Fruit fly (Drosophila melanogaster) whole organism, embryonic: ENCODE results near the gene Gk2.

Experiments used
- Abd-B ChIP-seq: fragments of 200-800 bp; sonication (Bioruptor generic); optimal IDR thresholded peaks from 2 replicates; lab custom pipeline; 2018; ENCODE audit warnings: missing biosample characterization, mild to moderate bottlenecking, missing genetic modification characterization, moderate library complexity
- Ada2b ChIP-seq: fragments of 200-800 bp; sonication (Bioruptor generic); IDR thresholded peaks from 2 replicates; pipeline ENCODE4 v1.3.6; 2022; ENCODE audit warnings: missing biosample characterization, missing genetic modification characterization
- Antp ChIP-seq: fragments of 200-800 bp; sonication (Bioruptor generic); optimal IDR thresholded peaks from 3 replicates; lab custom pipeline; 2016; ENCODE audit warnings: missing biosample characterization, missing genetic modification characterization
- B-H1 ChIP-seq: fragments of 200-800 bp; sonication (Bioruptor generic); IDR thresholded peaks from 3 replicates; pipeline ENCODE4 v1.3.6; 2022; ENCODE audit warnings: missing biosample characterization, missing genetic modification characterization
- BtbVII ChIP-seq: fragments of 200-800 bp; sonication (Bioruptor generic); optimal IDR thresholded peaks from 3 replicates; lab custom pipeline; 2017; ENCODE audit warnings: missing biosample characterization, mild to moderate bottlenecking, missing genetic modification characterization
- CG1024 ChIP-seq: fragments of 200-800 bp; sonication (Bioruptor generic); IDR thresholded peaks from 2 replicates; pipeline ENCODE4 v1.3.6; 2022; ENCODE audit warnings: missing biosample characterization, missing genetic modification characterization
- CG11504 ChIP-seq: fragments of 200-800 bp; sonication (Bioruptor generic); optimal IDR thresholded peaks from 3 replicates; lab custom pipeline; 2019; ENCODE audit warnings: missing biosample characterization, mild to moderate bottlenecking, missing genetic modification characterization, moderate library complexity
- CG14441 ChIP-seq: fragments of 200-800 bp; sonication (Bioruptor generic); IDR thresholded peaks from 2 replicates; pipeline ENCODE4 v1.3.6; 2022; ENCODE audit warnings: missing biosample characterization, missing genetic modification characterization
- CG1792 ChIP-seq: fragments of 200-800 bp; sonication (Bioruptor generic); optimal IDR thresholded peaks from 2 replicates; lab custom pipeline; 2016; ENCODE audit warnings: missing biosample characterization, missing genetic modification characterization
- CG32532 ChIP-seq: fragments of 200-800 bp; sonication (Bioruptor generic); IDR thresholded peaks from 2 replicates; pipeline ENCODE4 v1.3.6; 2022; ENCODE audit warnings: missing biosample characterization, missing genetic modification characterization
- CG3847 ChIP-seq: fragments of 200-800 bp; sonication (Bioruptor generic); IDR thresholded peaks from 2 replicates; pipeline ENCODE4 v1.3.6; 2022; ENCODE audit warnings: missing biosample characterization, missing genetic modification characterization
- CG4282 ChIP-seq: fragments of 200-800 bp; sonication (Bioruptor generic); optimal IDR thresholded peaks from 2 replicates; lab custom pipeline; 2016; ENCODE audit warnings: missing biosample characterization, missing genetic modification characterization
- CG5953 ChIP-seq: fragments of 200-800 bp; sonication (Bioruptor generic); IDR thresholded peaks from 2 replicates; pipeline ENCODE4 v1.3.6; 2022; ENCODE audit warnings: missing biosample characterization, missing genetic modification characterization
- CG7839 ChIP-seq: fragments of 200-800 bp; sonication (Bioruptor generic); optimal IDR thresholded peaks from 3 replicates; lab custom pipeline; 2018; ENCODE audit warnings: missing biosample characterization, mild to moderate bottlenecking, missing genetic modification characterization, moderate library complexity
- CG8089 ChIP-seq: fragments of 200-800 bp; sonication (Bioruptor generic); optimal IDR thresholded peaks from 3 replicates; lab custom pipeline; 2016; ENCODE audit warnings: missing biosample characterization, missing genetic modification characterization
- CG9437 ChIP-seq: fragments of 200-800 bp; sonication (Bioruptor generic); optimal IDR thresholded peaks from 2 replicates; lab custom pipeline; 2018; ENCODE audit warnings: missing biosample characterization, mild to moderate bottlenecking, missing genetic modification characterization
- CG9876 ChIP-seq: fragments of 200-800 bp; sonication (Bioruptor generic); optimal IDR thresholded peaks from 2 replicates; lab custom pipeline; 2016; ENCODE audit warnings: missing biosample characterization, missing genetic modification characterization
- CG9932 ChIP-seq: fragments of 200-800 bp; sonication (Bioruptor generic); IDR thresholded peaks from 2 replicates; pipeline ENCODE4 v1.3.6; 2022; ENCODE audit warnings: missing biosample characterization, missing genetic modification characterization
- D ChIP-seq, 2 experiments: fragments of 200-800 bp in 1 of 2; fragments of >200 bp in 1 of 2; sonication (Bioruptor generic) in 1 of 2; optimal IDR thresholded peaks; 2 replicates in 1 of 2; 3 replicates in 1 of 2; lab custom pipeline; 2017; ENCODE audit warnings: mild to moderate bottlenecking in 1 of 2, missing biosample characterization in 1 of 2, missing genetic modification characterization in 1 of 2, missing genetic modification reagents in 1 of 2
- Dref ChIP-seq: fragments of 200-800 bp; sonication (Bioruptor generic); IDR thresholded peaks from 2 replicates; pipeline ENCODE4 v1.3.6; 2022; ENCODE audit warnings: missing biosample characterization, missing genetic modification characterization
- Drgx ChIP-seq: fragments of 200-800 bp; sonication (Bioruptor generic); IDR thresholded peaks from 2 replicates; pipeline ENCODE4 v1.3.6; 2022; ENCODE audit warnings: missing biosample characterization, missing genetic modification characterization
- ERR ChIP-seq: fragments of 200-800 bp; sonication (Bioruptor generic); optimal IDR thresholded peaks from 2 replicates; lab custom pipeline; 2016; ENCODE audit warnings: missing biosample characterization, missing genetic modification characterization
- Hmx ChIP-seq: fragments of 200-800 bp; sonication (Bioruptor generic); optimal IDR thresholded peaks from 2 replicates; lab custom pipeline; 2016; ENCODE audit warnings: missing biosample characterization, missing genetic modification characterization
- Mad ChIP-seq: fragments of 200-800 bp; sonication (Bioruptor generic); optimal IDR thresholded peaks from 2 replicates; lab custom pipeline; 2016; ENCODE audit warnings: missing biosample characterization, missing genetic modification characterization
- Nf-YC ChIP-seq: fragments of 200-800 bp; optimal IDR thresholded peaks from 3 replicates; lab custom pipeline; 2019; ENCODE audit warnings: missing biosample characterization, mild to moderate bottlenecking, missing genetic modification characterization, moderate library complexity
- Opbp ChIP-seq: fragments of 200-800 bp; sonication (Bioruptor generic); IDR thresholded peaks from 3 replicates; pipeline ENCODE4 v1.3.6; 2022; ENCODE audit warnings: missing biosample characterization, missing genetic modification characterization; ENCODE audit not compliant: partially characterized antibody
- PHDP ChIP-seq: fragments of 200-800 bp; sonication (Bioruptor generic); optimal IDR thresholded peaks from 3 replicates; lab custom pipeline; 2018; ENCODE audit warnings: missing biosample characterization, mild to moderate bottlenecking, missing genetic modification characterization, moderate library complexity
- Sox102F ChIP-seq: fragments of 200-800 bp; sonication (Bioruptor generic); optimal IDR thresholded peaks from 2 replicates; lab custom pipeline; 2018; ENCODE audit warnings: missing biosample characterization, mild to moderate bottlenecking, missing genetic modification characterization, moderate library complexity
- Tbp ChIP-seq: fragments of >200 bp; optimal IDR thresholded peaks from 2 replicates; lab custom pipeline; 2018; ENCODE audit warnings: missing biosample characterization, missing genetic modification characterization
- cas ChIP-seq: fragments of 200-800 bp; sonication (Bioruptor generic); IDR thresholded peaks from 2 replicates; pipeline ENCODE4 v1.3.6; 2022; ENCODE audit warnings: missing biosample characterization, missing genetic modification characterization
- crp ChIP-seq, 2 experiments: fragments of 200-800 bp; sonication (Bioruptor generic); optimal IDR thresholded peaks; 2 replicates in 1 of 2; 3 replicates in 1 of 2; lab custom pipeline; 2017; ENCODE audit warnings: missing biosample characterization in 2 of 2, missing genetic modification characterization in 2 of 2, mild to moderate bottlenecking in 1 of 2, moderate library complexity in 1 of 2
- dm ChIP-seq: fragments of 200-800 bp; sonication (Bioruptor generic); optimal IDR thresholded peaks from 3 replicates; lab custom pipeline; 2016; ENCODE audit warnings: missing biosample characterization, missing genetic modification characterization
- dmrt11E ChIP-seq: fragments of 200-800 bp; sonication (Bioruptor generic); optimal IDR thresholded peaks from 3 replicates; lab custom pipeline; 2018; ENCODE audit warnings: missing biosample characterization, mild to moderate bottlenecking, missing genetic modification characterization, moderate library complexity
- fd64A ChIP-seq: fragments of 200-800 bp; sonication (Bioruptor generic); optimal IDR thresholded peaks from 3 replicates; lab custom pipeline; 2018; ENCODE audit warnings: missing biosample characterization, mild to moderate bottlenecking, missing genetic modification characterization
- gem ChIP-seq: fragments of 200-800 bp; sonication (Bioruptor generic); optimal IDR thresholded peaks from 2 replicates; lab custom pipeline; 2019; ENCODE audit warnings: missing biosample characterization, mild to moderate bottlenecking, missing genetic modification characterization, moderate library complexity
- hth ChIP-seq: fragments of >200 bp; optimal IDR thresholded peaks from 2 replicates; lab custom pipeline; 2017; ENCODE audit warnings: inconsistent platforms
- ind ChIP-seq: fragments of 200-800 bp; sonication (Bioruptor generic); optimal IDR thresholded peaks from 3 replicates; lab custom pipeline; 2016; ENCODE audit warnings: missing biosample characterization, missing genetic modification characterization
- pb ChIP-seq: fragments of 200-800 bp; sonication (Bioruptor generic); optimal IDR thresholded peaks from 3 replicates; lab custom pipeline; 2016; ENCODE audit warnings: missing biosample characterization, missing genetic modification characterization
- phol ChIP-seq: fragments of 200-800 bp; sonication (Bioruptor generic); optimal IDR thresholded peaks from 3 replicates; lab custom pipeline; 2018; ENCODE audit warnings: missing biosample characterization, mild to moderate bottlenecking, missing genetic modification characterization, moderate library complexity
- pita ChIP-seq: fragments of 200-800 bp; sonication (Bioruptor generic); optimal IDR thresholded peaks from 2 replicates; lab custom pipeline; 2017; ENCODE audit warnings: missing biosample characterization, mild to moderate bottlenecking, missing genetic modification characterization
- pnt ChIP-seq: fragments of 200-800 bp; sonication (Bioruptor generic); optimal IDR thresholded peaks from 3 replicates; lab custom pipeline; 2016; ENCODE audit warnings: missing biosample characterization, missing genetic modification characterization
- sd ChIP-seq: fragments of 200-800 bp; sonication (Bioruptor generic); optimal IDR thresholded peaks from 3 replicates; lab custom pipeline; 2018; ENCODE audit warnings: missing biosample characterization, mild to moderate bottlenecking, missing genetic modification characterization, moderate library complexity
- sens-2 ChIP-seq: fragments of 200-800 bp; sonication (Bioruptor generic); IDR thresholded peaks from 2 replicates; pipeline ENCODE4 v1.3.6; 2022; ENCODE audit warnings: missing biosample characterization, missing genetic modification characterization
- sisA ChIP-seq: fragments of 200-800 bp; sonication (Bioruptor generic); IDR thresholded peaks from 2 replicates; pipeline ENCODE4 v1.3.6; 2022; ENCODE audit warnings: missing biosample characterization, missing genetic modification characterization
- slbo ChIP-seq: fragments of 200-800 bp; sonication (Bioruptor generic); IDR thresholded peaks from 2 replicates; pipeline ENCODE4 v1.3.6; 2022; ENCODE audit warnings: missing biosample characterization, missing genetic modification characterization
- sob ChIP-seq: fragments of 200-800 bp; sonication (Bioruptor generic); IDR thresholded peaks from 2 replicates; pipeline ENCODE4 v1.3.6; 2022; ENCODE audit warnings: missing biosample characterization, missing genetic modification characterization
- tll ChIP-seq, 2 experiments: fragments of 200-800 bp in 1 of 2; fragments of >200 bp in 1 of 2; sonication (Bioruptor generic) in 1 of 2; optimal IDR thresholded peaks; 2 replicates each; lab custom pipeline; 2017 to 2019; ENCODE audit warnings: missing biosample characterization in 2 of 2, missing genetic modification characterization in 2 of 2, mild to moderate bottlenecking in 1 of 2, moderate library complexity in 1 of 2
- trem ChIP-seq: fragments of 200-800 bp; optimal IDR thresholded peaks from 3 replicates; lab custom pipeline; 2019; ENCODE audit warnings: missing biosample characterization, mild to moderate bottlenecking, missing genetic modification characterization, moderate library complexity
- tx ChIP-seq: fragments of 200-800 bp; sonication (Bioruptor generic); optimal IDR thresholded peaks from 2 replicates; lab custom pipeline; 2016; ENCODE audit warnings: missing biosample characterization, missing genetic modification characterization

Gene Gk2

dm6 chr3L:1794164-1794942 lies 56.1 kb downstream of the Gk2 start (continued):
- TF ChIP-seq Opbp (GFP tag; lab: Robert Waterston, UW): no peak
- TF ChIP-seq CG1024: peak; percentile 52; the same call in 1 of the 2 replicates
- peak in 1 of 2 experiments; percentile 16 for TF ChIP-seq tll (GFP tag; optimal IDR thresholded peaks at IDR 0.05; lab: Kevin White, UChicago)
- TF ChIP-seq CG4282 (GFP tag; lab: Kevin White, UChicago): no peak
- TF ChIP-seq CG11504 (tag; lab: Kevin White, UChicago): no peak
- TF ChIP-seq D (optimal IDR thresholded peaks at IDR 0.05; lab: Kevin White, UChicago): peak; percentile 17
- TF ChIP-seq D (GFP tag; optimal IDR thresholded peaks at IDR 0.05; lab: Kevin White, UChicago): no peak
- no peak; the same call in 2 of the 3 replicates for TF ChIP-seq B-H1 (GFP tag; lab: Robert Waterston, UW)
- no peak for TF ChIP-seq hth (lab: Kevin White, UChicago)
- peak; percentile 50; the same call in 1 of the 2 replicates for TF ChIP-seq CG9932 (GFP tag; lab: Robert Waterston, UW)
- no peak for TF ChIP-seq tx
- TF ChIP-seq cas (GFP tag; lab: Robert Waterston, UW): no peak
- no peak for TF ChIP-seq CG7839
- 0 out of 2 replicates have a peak, but pooled peaks have one; percentile 19 for TF ChIP-seq Drgx (GFP tag; lab: Robert Waterston, UW)
- TF ChIP-seq Hmx (GFP tag; lab: Kevin White, UChicago): no peak
- TF ChIP-seq CG3847 (GFP tag; lab: Robert Waterston, UW): no peak
- peak; percentile 1 for TF ChIP-seq PHDP (tag; lab: Kevin White, UChicago)
- TF ChIP-seq Tbp: no peak
- no peak for TF ChIP-seq ERR (GFP tag; lab: Kevin White, UChicago)
- TF ChIP-seq Nf-YC (tag; lab: Kevin White, UChicago): no peak
- no peak for TF ChIP-seq ind (GFP tag; lab: Kevin White, UChicago)
- TF ChIP-seq Abd-B (GFP tag; lab: Kevin White, UChicago): peak; percentile 21
- peak; percentile 50; the same call in 1 of the 2 replicates for TF ChIP-seq CG32532 (GFP tag; lab: Robert Waterston, UW)
- TF ChIP-seq CG9876 (GFP tag; lab: Kevin White, UChicago): no peak
- TF ChIP-seq BtbVII (GFP tag; lab: Kevin White, UChicago): peak; percentile 79
- 0 out of 2 replicates have a peak, but pooled peaks have one; percentile 35 for TF ChIP-seq Dref (GFP tag; lab: Robert Waterston, UW)
- no peak for TF ChIP-seq dmrt11E (tag; lab: Kevin White, UChicago)
- TF ChIP-seq sens-2 (GFP tag; lab: Robert Waterston, UW): no peak
- peak; percentile 44; the same call in 1 of the 2 replicates for TF ChIP-seq CG14441
- TF ChIP-seq sd: peak; percentile 91
- peak; percentile 61; the same call in 1 of the 2 replicates for TF ChIP-seq sob (GFP tag; lab: Robert Waterston, UW)
- no peak for TF ChIP-seq dm (GFP tag; lab: Kevin White, UChicago)
- no peak for TF ChIP-seq CG9437 (GFP tag; lab: Kevin White, UChicago)
- no peak for TF ChIP-seq pita (GFP tag; lab: Kevin White, UChicago)
- no peak for TF ChIP-seq Sox102F (GFP tag; lab: Kevin White, UChicago)
- no peak for TF ChIP-seq pnt
- no peak for TF ChIP-seq pb (GFP tag; lab: Kevin White, UChicago)
- no peak for TF ChIP-seq Ada2b (GFP tag; lab: Robert Waterston, UW)
- TF ChIP-seq CG8089: no peak
- TF ChIP-seq trem: no peak
- no peak for TF ChIP-seq Mad (GFP tag; lab: Kevin White, UChicago)
- no peak for TF ChIP-seq phol
- TF ChIP-seq Antp (GFP tag; lab: Kevin White, UChicago): no peak
- TF ChIP-seq slbo (GFP tag; lab: Robert Waterston, UW): no peak
- no peak for TF ChIP-seq CG1792
- no peak for TF ChIP-seq sisA
- TF ChIP-seq crp (GFP tag; optimal IDR thresholded peaks at IDR 0.05; lab: Kevin White, UChicago): no peak
- TF ChIP-seq CG5953 (GFP tag; lab: Robert Waterston, UW): no peak
- no peak for TF ChIP-seq fd64A (GFP tag; lab: Kevin White, UChicago)
- TF ChIP-seq gem (tag; lab: Kevin White, UChicago): no peak
